Worm (Caenorhabditis elegans): Measurements from ENCODE around the gene osm-9.

DNA sequence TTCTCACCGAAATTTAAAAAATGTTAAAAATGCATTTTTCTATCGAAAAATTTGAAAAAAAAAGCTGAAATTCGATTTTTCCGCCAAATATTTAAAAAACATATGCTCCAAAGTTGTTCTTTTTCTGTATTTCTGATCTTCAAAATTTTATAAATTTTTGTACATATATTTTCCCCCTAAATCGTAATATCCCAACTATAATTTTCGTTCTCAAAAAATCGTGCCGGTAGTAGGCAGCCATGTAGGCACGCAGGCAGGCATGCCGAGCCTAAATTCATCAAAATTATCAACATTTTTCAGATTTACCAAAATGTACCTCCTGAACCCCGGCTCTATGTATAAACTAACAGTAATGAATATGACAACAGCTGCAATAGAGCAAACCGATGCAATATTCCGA is 7.7 kb upstream of the osm-9 start, which contains the start of gene sre-5:
- TF ChIP-seq egl-27 (tag; optimal IDR thresholded peaks at IDR 0.05) = no peak
- TF ChIP-seq lin-39 (tag; optimal IDR thresholded peaks at IDR 0.05) = no peak
- no peak for TF ChIP-seq aly-2 (tag; optimal IDR thresholded peaks at IDR 0.05)
- TF ChIP-seq elt-3 (tag; optimal IDR thresholded peaks at IDR 0.05) = no peak
- no peak for TF ChIP-seq skn-1 (tag; optimal IDR thresholded peaks at IDR 0.05)
- TF ChIP-seq F13H6.1 (tag; optimal IDR thresholded peaks at IDR 0.05) = no peak
- no peak for TF ChIP-seq gmeb-1 (tag; optimal IDR thresholded peaks at IDR 0.05)
- no peak for TF ChIP-seq nhr-77 (tag; optimal IDR thresholded peaks at IDR 0.05)
- no peak for TF ChIP-seq nhr-6 (tag; optimal IDR thresholded peaks at IDR 0.05)
- TF ChIP-seq ceh-82 (tag; optimal IDR thresholded peaks at IDR 0.05) = no peak
- TF ChIP-seq alr-1 (tag; optimal IDR thresholded peaks at IDR 0.05) = no peak
